Worm (Caenorhabditis elegans) whole organism, L2 larva: ENCODE measurements around the gene F47D12.6.

Source experiments
- dmd-4 ChIP-seq: sonication (generic microtip); optimal IDR thresholded peaks from 2 replicates; lab custom pipeline; 2017; ENCODE audit warnings: missing biosample characterization, missing genetic modification characterization
- elt-3 ChIP-seq: sonication (generic microtip); optimal IDR thresholded peaks from 2 replicates; lab custom pipeline; 2017; ENCODE audit warnings: missing biosample characterization, missing genetic modification characterization

DNA sequence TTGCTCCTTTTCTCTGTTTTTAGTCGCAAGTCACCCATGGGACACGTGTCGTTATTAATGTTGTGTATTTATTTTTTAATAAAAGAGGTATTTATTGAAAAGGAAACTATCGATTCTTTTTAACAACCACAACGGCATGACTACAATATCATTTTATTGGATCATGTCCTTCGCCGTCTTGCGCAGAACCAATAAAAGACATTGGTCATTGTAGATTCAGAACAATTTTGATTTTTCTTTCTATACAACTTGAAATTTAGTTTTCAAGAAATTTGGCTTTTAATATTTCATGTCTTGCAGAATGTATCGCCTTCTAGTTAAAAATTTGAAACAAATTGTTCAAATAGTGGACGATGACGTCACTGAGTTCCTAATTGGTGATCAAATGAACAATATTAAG is 35.6 kb downstream of the F47D12.6 start, which contains the start of gene amdh-1:
- no peak for TF ChIP-seq elt-3 (tag; lab: Kevin White, UChicago)
- no peak for TF ChIP-seq dmd-4 (tag; lab: Kevin White, UChicago)
